Worm (Caenorhabditis elegans) whole organism, L4/young adult: ENCODE data around the gene R04E5.7.

ENCODE experiments used
- dao-5 ChIP-seq: sonication (generic microtip); optimal IDR thresholded peaks from 2 replicates; lab custom pipeline; 2016; ENCODE audit warnings: missing genotype, missing genetic modification characterization, moderate library complexity, missing compliant biosample characterization
- him-1 ChIP-seq: sonication (generic microtip); optimal IDR thresholded peaks from 2 replicates; lab custom pipeline; 2016; ENCODE audit warnings: missing genotype, missing genetic modification reagents, missing genetic modification characterization, missing compliant biosample characterization

- TF ChIP-seq dao-5 (no peak), him-1 (no peak)
Measured at ce11 chrX:8784234-8784633, 12.8 kb downstream of the R04E5.7 start, which contains the start of gene ZK721.3.
